Worm (Caenorhabditis elegans) whole organism, early embryonic: ENCODE data around the gene chil-14.

Experiments used
- B0310.2 ChIP-seq: sonication (generic microtip); optimal IDR thresholded peaks from 2 replicates; lab custom pipeline; 2016; ENCODE audit warnings: mild to moderate bottlenecking, missing genetic modification characterization, missing compliant biosample characterization
- F13C5.2 ChIP-seq: sonication (generic microtip); optimal IDR thresholded peaks from 2 replicates; lab custom pipeline; 2017; ENCODE audit warnings: mild to moderate bottlenecking, missing genetic modification characterization, inconsistent platforms, missing compliant biosample characterization
- aly-1 ChIP-seq: sonication (generic microtip); optimal IDR thresholded peaks from 2 replicates; lab custom pipeline; 2016; ENCODE audit warnings: missing genetic modification characterization, missing compliant biosample characterization
- ama-1 ChIP-seq: fragments of 150-350 bp; optimal IDR thresholded peaks from 2 replicates; lab custom pipeline; 2014
- ceh-13 ChIP-seq: fragments of 200-800 bp; sonication (Bioruptor generic); optimal IDR thresholded peaks from 2 replicates; lab custom pipeline; 2018; ENCODE audit warnings: mild to moderate bottlenecking, missing genetic modification characterization, missing compliant biosample characterization
- ceh-36 ChIP-seq: sonication (generic microtip); optimal IDR thresholded peaks from 2 replicates; lab custom pipeline; 2016; ENCODE audit warnings: missing genetic modification characterization, inconsistent platforms, missing compliant biosample characterization
- ets-7 ChIP-seq: sonication (generic microtip); optimal IDR thresholded peaks from 2 replicates; lab custom pipeline; 2016; ENCODE audit warnings: missing genotype, missing genetic modification characterization, missing compliant biosample characterization
- flt-1 ChIP-seq: fragments of 200-800 bp; sonication (Bioruptor generic); IDR thresholded peaks from 2 replicates; pipeline ENCODE4 v1.3.6; 2022; ENCODE audit warnings: missing genetic modification characterization, missing compliant biosample characterization
- hmbx-1 ChIP-seq: sonication (generic microtip); optimal IDR thresholded peaks from 2 replicates; lab custom pipeline; 2016; ENCODE audit warnings: mild to moderate bottlenecking, missing genetic modification characterization, missing compliant biosample characterization
- hmg-4 ChIP-seq: fragments of 200-800 bp; sonication (Bioruptor generic); optimal IDR thresholded peaks from 2 replicates; lab custom pipeline; 2018; ENCODE audit warnings: mild to moderate bottlenecking, missing genetic modification characterization, missing compliant biosample characterization
- hnd-1 ChIP-seq: sonication (generic microtip); optimal IDR thresholded peaks from 2 replicates; lab custom pipeline; 2016; ENCODE audit warnings: missing genetic modification characterization, missing compliant biosample characterization
- pes-1 ChIP-seq: fragments of 200-800 bp; sonication (Bioruptor generic); IDR thresholded peaks from 2 replicates; pipeline ENCODE4 v1.3.6; 2022; ENCODE audit warnings: missing genetic modification reagents, missing genetic modification characterization, missing compliant biosample characterization
- scrt-1 ChIP-seq: fragments of 200-800 bp; sonication (Bioruptor generic); IDR thresholded peaks from 2 replicates; pipeline ENCODE4 v1.3.6; 2022; ENCODE audit warnings: missing genetic modification characterization, missing compliant biosample characterization
- sea-1 ChIP-seq: fragments of 200-800 bp; sonication (Bioruptor generic); conservative IDR thresholded peaks from 2 replicates; pipeline ENCODE4 v1.3.6; 2022; ENCODE audit warnings: missing genetic modification characterization, missing compliant biosample characterization
- tbx-11 ChIP-seq: fragments of 200-800 bp; sonication (Bioruptor generic); IDR thresholded peaks from 2 replicates; pipeline ENCODE4 v1.3.6; 2022; ENCODE audit warnings: missing genetic modification characterization, missing compliant biosample characterization
- tbx-37 ChIP-seq: fragments of 200-800 bp; sonication (Bioruptor generic); conservative IDR thresholded peaks from 2 replicates; pipeline ENCODE4 v1.3.6; 2022; ENCODE audit warnings: missing genetic modification reagents, missing genetic modification characterization, missing compliant biosample characterization
- tra-4 ChIP-seq: sonication (generic microtip); optimal IDR thresholded peaks from 2 replicates; lab custom pipeline; 2017; ENCODE audit warnings: missing genetic modification characterization, missing compliant biosample characterization

chil-14 gene

DNA sequence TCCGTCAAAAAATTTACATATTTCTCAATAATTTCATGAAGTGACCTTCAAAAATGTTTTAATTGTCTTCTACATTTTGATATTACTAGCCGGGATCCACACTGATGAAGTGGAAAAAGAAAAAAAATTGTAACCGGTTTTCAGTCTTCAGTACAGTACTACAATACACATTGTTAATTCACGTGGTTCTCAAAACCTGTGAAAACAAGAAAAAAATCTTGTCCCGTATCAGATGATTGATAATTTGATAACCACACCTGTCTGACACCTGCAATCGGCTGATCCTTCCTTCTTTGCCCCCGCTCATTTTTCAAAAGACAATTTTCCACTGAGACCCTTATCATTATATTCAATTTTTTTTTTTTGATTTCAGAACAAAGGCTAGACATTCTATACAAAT lies 16.0 kb upstream of the chil-14 start, which contains the start of gene R09B5.11:
Gene R09B5.11, plus strand, starts transcription at position 374 of the 400 bp plus-strand sequence.
- TF ChIP-seq ama-1 (lab: Kevin White, UChicago) = no peak
- TF ChIP-seq tbx-37 (GFP tag; lab: Robert Waterston, UW) = no peak
- TF ChIP-seq pes-1 (GFP tag; lab: Robert Waterston, UW) = no peak
- no peak for TF ChIP-seq hnd-1 (tag; lab: Kevin White, UChicago)
- no peak for TF ChIP-seq ceh-36
- TF ChIP-seq B0310.2 (tag; lab: Kevin White, UChicago) = no peak
- no peak for TF ChIP-seq sea-1 (GFP tag; lab: Robert Waterston, UW)

DNA sequence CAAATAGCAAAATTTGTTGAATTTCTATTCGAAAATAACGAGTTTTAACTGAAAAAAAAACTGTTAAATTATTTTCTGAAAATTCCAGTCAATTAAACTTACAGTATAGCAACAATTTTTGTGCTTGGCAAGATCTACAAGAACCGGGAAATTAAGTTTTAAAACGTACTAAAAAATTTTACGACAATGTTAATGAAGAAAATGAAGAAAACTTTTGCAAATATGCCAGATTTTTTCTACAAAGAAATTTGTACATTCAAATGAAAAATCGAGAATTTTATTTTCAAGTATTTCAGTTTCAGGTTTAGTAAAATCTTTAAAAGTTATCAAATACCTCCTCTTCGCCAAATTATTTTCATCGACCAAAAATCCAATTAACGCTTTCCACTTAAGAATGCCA lies 12.8 kb upstream of the chil-14 start, which contains the start of gene cnc-11:
Gene cnc-11, plus strand, starts transcription at position 301 of the 400 bp plus-strand sequence.
- no peak for TF ChIP-seq hmg-4
- TF ChIP-seq hmbx-1 (tag; lab: Kevin White, UChicago) = no peak
- no peak for TF ChIP-seq tbx-37 (GFP tag; lab: Robert Waterston, UW)
- TF ChIP-seq F13C5.2 (tag; lab: Kevin White, UChicago) = no peak
- no peak for TF ChIP-seq ceh-36
- no peak for TF ChIP-seq B0310.2 (tag; lab: Kevin White, UChicago)
- TF ChIP-seq flt-1 (GFP tag; lab: Robert Waterston, UW) = no peak
- TF ChIP-seq scrt-1 (GFP tag; lab: Robert Waterston, UW) = no peak
- no peak for TF ChIP-seq ets-7 (tag; lab: Kevin White, UChicago)
- TF ChIP-seq aly-1 (tag; lab: Kevin White, UChicago) = no peak
- TF ChIP-seq ceh-13 (GFP tag; lab: Kevin White, UChicago) = no peak

DNA sequence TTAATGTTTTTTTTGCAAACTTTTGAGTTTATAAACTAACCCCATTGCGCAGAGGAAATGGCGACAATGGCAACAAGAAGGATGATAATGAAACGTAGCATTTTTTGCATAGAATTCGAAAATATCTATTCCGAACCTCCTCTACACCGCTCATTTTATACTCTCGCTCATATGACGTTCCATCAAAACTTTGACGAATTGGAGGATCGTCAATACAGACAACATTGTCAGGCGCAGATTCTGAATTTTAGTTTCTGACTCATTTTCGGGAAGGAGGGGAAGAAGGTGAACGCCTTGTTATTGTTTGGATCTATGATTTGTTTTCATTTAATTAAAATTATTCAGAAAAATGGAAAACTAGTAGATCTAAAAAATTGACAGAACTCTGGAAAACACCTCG lies 10.7 kb upstream of the chil-14 start, which contains the start of gene cnc-1:
Gene cnc-1, minus strand, starts transcription at position 101 of the 400 bp plus-strand sequence.
- TF ChIP-seq scrt-1 (GFP tag; lab: Robert Waterston, UW) = no peak

DNA sequence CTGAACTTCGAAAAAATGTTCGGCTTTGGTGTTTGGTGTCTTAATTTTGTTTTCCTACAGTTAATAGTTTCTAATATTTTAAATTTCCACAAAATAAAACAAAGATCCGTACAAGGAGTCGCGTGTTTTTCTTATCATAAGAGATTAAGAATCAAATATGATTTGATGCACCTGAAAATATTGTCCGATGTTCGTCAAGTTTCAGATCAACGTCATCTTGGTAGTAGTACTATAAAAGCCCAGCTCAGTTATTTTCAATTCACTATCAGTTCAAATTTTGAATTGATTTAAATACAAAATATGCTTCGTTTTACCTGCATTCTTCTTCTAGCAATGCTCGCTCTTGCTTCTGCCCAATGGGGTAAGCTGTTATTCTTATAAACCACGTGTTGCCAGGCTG lies 9.8 kb upstream of the chil-14 start, which contains the start of gene cnc-5:
Gene cnc-5, plus strand, starts transcription at position 301 of the 400 bp plus-strand sequence.
- TF ChIP-seq tra-4 (tag; lab: Kevin White, UChicago) (no peak), aly-1 (tag; lab: Kevin White, UChicago) (no peak)

DNA sequence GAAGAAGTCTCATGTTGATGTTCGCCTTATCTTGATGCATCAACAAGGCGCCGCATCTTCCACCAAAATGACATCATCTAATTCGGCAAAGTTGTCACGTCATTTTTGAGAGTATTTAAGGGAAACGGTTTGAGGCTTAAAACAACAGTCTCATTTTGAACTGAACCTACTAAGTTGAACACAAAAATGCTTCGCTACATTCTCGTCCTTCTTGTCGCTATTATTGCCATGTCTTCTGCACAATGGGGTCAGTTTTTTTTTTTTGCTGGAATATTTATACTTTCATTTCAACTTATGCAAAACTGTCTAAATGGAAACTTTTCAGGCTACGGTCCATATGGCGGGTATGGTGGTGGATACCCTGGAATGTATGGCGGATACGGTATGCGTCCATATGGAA lies 7.8 kb upstream of the chil-14 start, which contains the start of gene cnc-4:
Gene cnc-4, plus strand, starts transcription at position 117 of the 400 bp plus-strand sequence.
- no peak for TF ChIP-seq ceh-36
- TF ChIP-seq sea-1 (GFP tag; lab: Robert Waterston, UW) = no peak
- TF ChIP-seq hmbx-1 (tag; lab: Kevin White, UChicago) = no peak
- no peak for TF ChIP-seq aly-1 (tag; lab: Kevin White, UChicago)
- TF ChIP-seq tra-4 (tag; lab: Kevin White, UChicago) = no peak
- no peak for TF ChIP-seq B0310.2 (tag; lab: Kevin White, UChicago)
- no peak for TF ChIP-seq flt-1 (GFP tag; lab: Robert Waterston, UW)
- TF ChIP-seq hnd-1 (tag; lab: Kevin White, UChicago) = no peak
- TF ChIP-seq pes-1 (GFP tag; lab: Robert Waterston, UW) = no peak
- TF ChIP-seq ceh-13 (GFP tag; lab: Kevin White, UChicago) = no peak

DNA sequence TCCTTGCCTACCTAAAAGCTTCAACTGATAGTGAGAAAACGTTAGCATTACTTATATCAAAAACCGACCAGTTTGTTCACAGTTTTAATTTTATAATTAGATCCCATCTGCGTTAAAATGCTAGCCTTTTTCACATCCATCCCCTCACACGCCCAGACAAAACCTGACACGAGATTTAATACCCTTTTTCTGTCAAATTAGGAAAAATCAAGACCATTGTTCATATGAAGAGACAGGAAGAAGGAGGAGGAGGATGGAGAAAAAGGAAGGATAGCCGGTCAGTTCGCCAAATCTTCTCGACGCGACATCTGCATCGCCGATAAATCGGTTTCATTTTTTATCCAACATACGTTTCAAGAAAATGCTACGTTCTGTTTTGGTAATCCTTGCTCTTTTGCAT lies 7.1 kb upstream of the chil-14 start, which contains the start of gene cnc-3:
Gene cnc-3, plus strand, starts transcription at position 281 of the 400 bp plus-strand sequence.
- TF ChIP-seq ceh-36 (no peak), flt-1 (GFP tag; lab: Robert Waterston, UW) (no peak), ceh-13 (GFP tag; lab: Kevin White, UChicago) (no peak), hmbx-1 (tag; lab: Kevin White, UChicago) (no peak), B0310.2 (tag; lab: Kevin White, UChicago) (no peak), ama-1 (lab: Kevin White, UChicago) (no peak), tbx-37 (GFP tag; lab: Robert Waterston, UW) (no peak), pes-1 (GFP tag; lab: Robert Waterston, UW) (no peak)

DNA sequence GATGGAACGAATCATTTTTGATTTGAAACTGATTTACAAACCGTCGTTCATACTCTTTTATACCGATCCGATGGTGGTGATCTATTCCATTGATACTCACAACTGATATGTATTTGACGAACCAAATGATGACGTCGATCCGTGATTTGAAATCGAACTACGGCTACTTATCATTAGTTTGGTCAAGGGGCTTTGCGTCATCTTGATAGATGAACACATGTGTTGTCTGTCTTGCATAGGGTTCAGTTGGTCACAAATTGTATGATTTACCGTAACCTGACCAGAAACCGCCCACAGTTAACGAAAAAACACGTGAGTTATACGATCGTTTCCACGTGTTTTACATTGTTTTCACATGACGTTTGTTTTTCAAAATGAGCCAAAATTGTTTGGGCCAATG lies 4.7 kb upstream of the chil-14 start, which contains the start of gene cnc-2:
Gene cnc-2, minus strand, starts transcription at position 24 of the 400 bp plus-strand sequence.
- TF ChIP-seq sea-1 (GFP tag; lab: Robert Waterston, UW) = no peak

DNA sequence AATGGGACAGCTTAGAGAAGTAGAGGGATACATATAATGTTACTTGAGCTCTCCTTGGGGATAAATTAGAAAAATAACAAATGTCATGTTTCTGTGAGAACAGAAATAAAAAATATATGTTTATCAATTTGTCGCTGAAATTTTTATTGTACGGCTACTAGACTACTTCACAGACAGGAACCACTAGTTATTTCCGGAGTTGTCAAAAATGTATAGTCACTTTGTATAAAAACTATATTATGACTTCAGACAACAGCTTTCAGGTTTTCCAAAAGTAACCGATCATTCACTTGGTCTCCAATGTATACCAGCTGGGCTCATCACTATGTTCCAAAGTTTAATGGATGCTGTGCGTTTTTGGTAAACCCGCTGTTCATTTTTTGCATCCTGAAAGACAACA lies 3.5 kb upstream of the chil-14 start, which contains the start of gene srj-23:
Gene srj-23, plus strand, starts transcription at position 301 of the 400 bp plus-strand sequence.
- TF ChIP-seq ceh-13 (GFP tag; lab: Kevin White, UChicago) = no peak
- no peak for TF ChIP-seq pes-1 (GFP tag; lab: Robert Waterston, UW)
- TF ChIP-seq tbx-37 (GFP tag; lab: Robert Waterston, UW) = no peak
- TF ChIP-seq scrt-1 (GFP tag; lab: Robert Waterston, UW) = no peak
- no peak for TF ChIP-seq sea-1 (GFP tag; lab: Robert Waterston, UW)
- TF ChIP-seq flt-1 (GFP tag; lab: Robert Waterston, UW) = no peak
- TF ChIP-seq ets-7 (tag; lab: Kevin White, UChicago) = no peak

DNA sequence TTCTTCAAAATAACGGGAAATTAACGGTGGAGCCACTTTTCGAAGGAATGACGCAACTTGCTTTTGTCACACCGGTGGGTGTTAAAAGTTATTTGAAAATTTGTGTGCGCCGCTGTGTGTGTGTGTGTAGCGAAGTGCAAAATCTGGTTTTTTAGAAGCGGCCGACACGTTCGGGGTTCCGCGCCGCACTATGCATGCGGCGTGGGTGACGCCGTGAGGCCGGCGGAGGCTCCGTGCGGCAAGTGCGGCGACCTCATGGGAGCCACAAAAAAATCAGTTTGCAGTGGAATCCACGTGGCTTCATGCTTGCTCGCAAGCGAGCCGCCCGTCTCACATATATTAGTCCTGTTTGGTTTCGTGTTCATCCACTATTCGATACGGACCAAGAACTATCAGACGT lies 418 bp downstream of the chil-14 start:
- no peak for TF ChIP-seq tbx-37 (GFP tag; lab: Robert Waterston, UW)
- no peak for TF ChIP-seq hnd-1 (tag; lab: Kevin White, UChicago)
- no peak for TF ChIP-seq tbx-11 (GFP tag; lab: Robert Waterston, UW)
- TF ChIP-seq hmbx-1 (tag; lab: Kevin White, UChicago) = no peak
- TF ChIP-seq ceh-36 = no peak
